Worm (Caenorhabditis elegans) whole organism, L4/young adult: Measurements from ENCODE around the gene R06F6.8.

Experiments used
- W03F9.2 ChIP-seq: fragments of 150-350 bp; optimal IDR thresholded peaks from 2 replicates; lab custom pipeline; 2014; ENCODE audit warnings: missing biosample characterization, missing genetic modification characterization
- dao-5 ChIP-seq: sonication (generic microtip); optimal IDR thresholded peaks from 2 replicates; lab custom pipeline; 2016; ENCODE audit warnings: missing genotype, missing genetic modification characterization, moderate library complexity, missing compliant biosample characterization
- him-1 ChIP-seq: sonication (generic microtip); optimal IDR thresholded peaks from 2 replicates; lab custom pipeline; 2016; ENCODE audit warnings: missing genotype, missing genetic modification reagents, missing genetic modification characterization, missing compliant biosample characterization

Gene R06F6.8

ce11 chrII:10804442-10804841, 15.3 kb downstream of the R06F6.8 start:
- TF ChIP-seq him-1 (tag; lab: Kevin White, UChicago) (no peak), W03F9.2 (no peak)

DNA sequence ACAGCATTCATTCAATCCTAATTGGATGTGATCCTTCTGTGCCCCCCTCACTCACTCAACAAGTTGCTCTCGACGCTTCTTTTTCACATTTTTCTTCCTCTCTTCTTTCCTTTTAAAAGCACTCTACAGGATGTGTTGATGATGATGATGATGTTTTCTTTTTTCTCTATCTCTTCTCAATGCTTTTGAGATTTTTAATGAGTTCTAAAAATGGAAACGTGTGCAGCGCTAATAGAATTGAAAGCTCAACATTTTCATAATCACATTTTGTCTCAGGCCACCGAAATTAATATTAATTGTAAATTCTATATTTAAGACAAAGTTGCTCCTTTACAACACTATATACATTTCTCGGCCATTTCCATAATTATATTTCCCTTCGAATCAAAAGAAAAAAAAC, 19.6 kb downstream of the R06F6.8 start:
- TF ChIP-seq him-1 (tag; lab: Kevin White, UChicago) (no peak), W03F9.2 (no peak), dao-5 (tag; lab: Kevin White, UChicago) (no peak)

DNA sequence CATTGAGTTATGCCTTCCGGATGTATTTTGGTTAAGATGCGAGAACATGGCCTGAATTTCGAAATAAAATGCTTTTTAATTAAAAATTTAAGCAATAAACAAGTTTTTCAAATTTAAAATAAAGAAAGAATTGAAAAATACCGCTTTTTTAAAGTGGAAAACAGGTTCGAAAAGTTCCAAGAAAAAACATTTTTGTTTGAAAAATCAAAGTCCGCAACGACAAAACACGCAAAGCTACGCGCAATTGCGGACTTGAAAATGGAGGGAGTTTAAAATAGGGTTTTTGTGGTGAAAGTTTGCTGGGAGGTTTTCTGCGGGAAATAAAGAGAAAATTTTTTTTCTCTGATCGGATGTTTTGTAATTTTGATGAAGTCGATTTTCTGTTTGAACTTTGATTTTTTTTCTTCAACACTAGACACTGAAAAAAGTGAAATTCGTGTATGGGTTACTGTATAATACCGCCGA, 21.3 kb downstream of the R06F6.8 start, which contains the start of gene npp-19:
TSS of gene npp-19 (minus strand) at position 51 of the 465 bp plus-strand sequence.
- TF ChIP-seq dao-5 (tag; lab: Kevin White, UChicago) (no peak), him-1 (tag; lab: Kevin White, UChicago) (no peak), W03F9.2 (peak; percentile 84)

DNA sequence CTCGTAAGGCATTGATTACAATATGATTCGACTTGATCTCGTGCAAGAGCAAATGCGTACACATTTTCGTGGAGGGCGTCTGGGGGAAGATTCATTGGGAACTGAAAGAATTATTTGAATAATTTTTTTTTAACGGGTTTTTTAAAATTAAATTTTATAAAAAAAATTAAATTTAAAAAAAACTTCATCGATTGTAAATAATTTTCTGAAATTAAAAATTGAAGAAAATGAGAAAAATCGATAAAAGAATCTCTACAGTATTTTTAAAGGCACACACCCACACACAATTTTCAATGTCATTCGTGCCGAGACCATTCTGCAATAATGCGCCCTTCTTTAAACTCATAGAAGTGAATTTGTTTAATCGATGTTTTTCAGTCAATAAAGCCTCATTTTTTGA, 23.6 kb downstream of the R06F6.8 start, which contains the start of gene set-14:
TSS of gene set-14 (minus strand) at position 101 of the 400 bp plus-strand sequence.
- TF ChIP-seq dao-5 (tag; lab: Kevin White, UChicago) (no peak), W03F9.2 (no peak), him-1 (tag; lab: Kevin White, UChicago) (no peak)

ce11 chrII:10793393-10793792, 26.4 kb downstream of the R06F6.8 start, which contains the start of gene vps-11:
Gene vps-11 (minus strand): TSS chrII:10793493.
- no peak for TF ChIP-seq W03F9.2
- no peak for TF ChIP-seq him-1 (tag; lab: Kevin White, UChicago)
- no peak for TF ChIP-seq dao-5 (tag; lab: Kevin White, UChicago)

DNA sequence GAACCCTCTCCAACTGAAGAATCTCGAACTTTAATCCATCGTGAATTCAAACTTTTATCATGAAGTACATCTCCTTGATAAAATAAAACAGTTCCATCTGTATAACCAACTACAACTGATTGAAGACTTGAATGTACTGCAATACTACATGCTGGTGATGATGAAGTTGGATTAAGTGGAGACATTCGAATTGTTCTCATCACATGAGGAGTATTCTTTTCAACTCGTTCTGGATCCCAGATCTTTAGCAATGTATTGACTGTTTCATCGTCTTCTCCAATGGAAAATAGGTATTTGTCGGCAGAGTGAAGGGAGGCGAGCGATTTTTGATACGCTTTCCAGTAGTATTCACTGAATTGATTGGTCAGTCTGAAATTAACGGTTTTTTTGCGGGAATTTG, 27.2 kb downstream of the R06F6.8 start:
- TF ChIP-seq him-1 (tag; lab: Kevin White, UChicago) (no peak), W03F9.2 (no peak), dao-5 (tag; lab: Kevin White, UChicago) (no peak)

DNA sequence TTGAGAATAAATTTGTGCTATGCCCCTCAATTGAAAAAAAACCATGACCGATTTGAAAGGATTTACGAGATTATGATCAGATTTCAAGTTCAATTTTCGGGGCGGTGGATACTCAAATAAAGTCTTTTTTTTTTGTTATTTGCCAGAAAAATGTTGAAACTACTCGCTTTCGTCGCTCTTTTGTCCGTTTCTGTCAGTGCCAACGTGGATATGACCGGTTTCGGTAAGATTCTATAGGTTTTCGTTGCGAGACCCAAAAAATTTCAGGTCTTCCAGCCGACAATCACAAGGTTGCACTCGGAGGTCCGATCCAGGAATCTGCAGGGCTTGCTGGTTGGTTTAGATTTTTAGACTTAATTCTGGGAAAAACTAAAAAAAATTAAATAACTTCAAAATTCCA, 32.5 kb downstream of the R06F6.8 start, which contains the start of gene tag-209:
TSS of gene tag-209 (plus strand) at position 73 of the 400 bp plus-strand sequence.
- no peak for TF ChIP-seq dao-5 (tag; lab: Kevin White, UChicago)
- TF ChIP-seq him-1 (tag; lab: Kevin White, UChicago) = no peak
- TF ChIP-seq W03F9.2 = no peak

DNA sequence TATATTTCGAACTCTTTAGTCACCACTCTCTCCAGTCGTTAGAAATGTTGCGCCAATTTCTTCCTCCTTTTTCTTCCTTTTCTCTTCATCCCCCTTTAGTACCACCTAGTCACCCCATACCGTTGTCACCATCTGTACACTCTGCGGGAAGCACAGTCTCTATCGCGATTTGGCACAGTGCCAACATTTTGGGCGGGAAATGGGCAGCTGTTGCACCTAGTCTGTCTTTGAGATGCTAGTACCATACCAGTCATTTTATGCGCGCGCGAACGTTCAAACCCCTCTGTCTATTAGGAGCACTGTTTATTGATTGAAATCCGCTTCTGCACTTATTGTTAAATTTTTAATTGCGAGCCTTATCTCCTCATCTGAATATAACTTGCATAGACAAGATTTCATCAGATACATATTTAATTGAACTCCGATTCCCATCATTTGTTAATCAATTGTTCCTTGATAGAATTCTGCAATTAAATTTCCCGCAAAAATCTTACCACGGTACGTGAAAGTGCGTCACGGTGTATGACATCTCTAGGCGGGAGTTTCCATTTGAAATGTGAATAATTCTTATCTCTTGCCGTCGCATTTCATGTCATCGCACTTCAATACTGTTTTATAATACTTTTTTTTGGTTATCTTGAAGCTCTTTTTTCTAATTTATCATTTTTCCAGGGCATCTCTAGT, 34.9 kb downstream of the R06F6.8 start, which contains the start of gene cdl-1:
TSS of gene cdl-1 (plus strand) at position 673 of the 684 bp plus-strand sequence.
- TF ChIP-seq W03F9.2 (no peak), him-1 (tag; lab: Kevin White, UChicago) (no peak), dao-5 (tag; lab: Kevin White, UChicago) (no peak)

ce11 chrII:10784248-10784647, 35.5 kb downstream of the R06F6.8 start:
- TF ChIP-seq him-1 (tag; lab: Kevin White, UChicago) (no peak), W03F9.2 (no peak), dao-5 (tag; lab: Kevin White, UChicago) (no peak)

ce11 chrII:10783201-10783962, 36.4 kb downstream of the R06F6.8 start, which contains the start of gene ect-2:
Gene ect-2 (minus strand): TSS chrII:10783962.
- TF ChIP-seq W03F9.2 (no peak), dao-5 (tag; lab: Kevin White, UChicago) (no peak), him-1 (tag; lab: Kevin White, UChicago) (no peak)

ce11 chrII:10778026-10778425, 41.8 kb downstream of the R06F6.8 start, which contains the start of gene mpz-1:
Gene mpz-1 (minus strand): TSS chrII:10778126.
- no peak for TF ChIP-seq him-1 (tag; lab: Kevin White, UChicago)
- no peak for TF ChIP-seq dao-5 (tag; lab: Kevin White, UChicago)
- no peak for TF ChIP-seq W03F9.2

ce11 chrII:10769291-10769690, 50.5 kb downstream of the R06F6.8 start:
- TF ChIP-seq W03F9.2 = no peak
- TF ChIP-seq him-1 (tag; lab: Kevin White, UChicago) = no peak
- TF ChIP-seq dao-5 (tag; lab: Kevin White, UChicago) = no peak

DNA sequence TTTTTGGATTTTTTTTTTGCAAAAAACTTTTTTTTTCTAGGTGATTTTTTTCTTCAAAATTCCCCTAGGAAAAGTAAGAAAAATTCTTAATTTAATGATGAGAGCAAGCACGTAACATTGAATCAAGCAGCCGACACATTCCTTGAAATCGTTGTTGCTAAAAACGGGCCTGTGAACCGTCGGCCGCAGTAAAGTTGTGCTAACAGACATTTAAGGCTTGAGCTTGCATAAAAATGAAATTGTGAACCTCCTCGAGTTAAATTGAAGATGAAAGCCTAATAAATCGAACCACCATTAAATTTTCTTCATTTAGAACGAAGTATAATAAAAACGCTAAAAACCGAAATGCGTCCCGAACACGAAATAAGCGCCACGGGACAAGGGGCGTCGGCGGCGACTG, 51.8 kb downstream of the R06F6.8 start:
- TF ChIP-seq dao-5 (tag; lab: Kevin White, UChicago) = no peak

- TF ChIP-seq him-1 (tag; lab: Kevin White, UChicago) = no peak
Measured at ce11 chrII:10766773-10767172, 53.0 kb downstream of the R06F6.8 start.
